Fruit fly (Drosophila melanogaster) whole organism, embryonic: ENCODE measurements around the gene CG2247.

ENCODE experiments used
- Adf1 ChIP-seq: fragments of 200-800 bp; sonication (Bioruptor generic); IDR thresholded peaks from 2 replicates; pipeline ENCODE4 v1.3.6; 2022; ENCODE audit warnings: missing biosample characterization, missing genetic modification characterization
- Antp ChIP-seq: fragments of 200-800 bp; sonication (Bioruptor generic); optimal IDR thresholded peaks from 3 replicates; lab custom pipeline; 2016; ENCODE audit warnings: missing biosample characterization, missing genetic modification characterization
- Awh ChIP-seq: fragments of 200-800 bp; sonication (Bioruptor generic); IDR thresholded peaks from 2 replicates; pipeline ENCODE4, ENCODE4 v1.3.6; 2022; ENCODE audit warnings: missing biosample characterization, missing genetic modification characterization
- B-H2 ChIP-seq: fragments of 200-800 bp; sonication (Bioruptor generic); optimal IDR thresholded peaks from 2 replicates; lab custom pipeline; 2018; ENCODE audit warnings: missing biosample characterization, mild to moderate bottlenecking, missing genetic modification characterization
- CG10147 ChIP-seq: fragments of 200-800 bp; sonication (Bioruptor generic); optimal IDR thresholded peaks from 2 replicates; lab custom pipeline; 2019; ENCODE audit warnings: missing biosample characterization, mild to moderate bottlenecking, missing genetic modification characterization, moderate library complexity
- CG12391 ChIP-seq: fragments of 200-800 bp; sonication (Bioruptor generic); optimal IDR thresholded peaks from 3 replicates; lab custom pipeline; 2018; ENCODE audit warnings: missing biosample characterization, mild to moderate bottlenecking, missing genetic modification characterization, moderate library complexity
- CG12659 ChIP-seq: fragments of 200-800 bp; sonication (Bioruptor generic); optimal IDR thresholded peaks from 3 replicates; lab custom pipeline; 2017; ENCODE audit warnings: mild to moderate bottlenecking, missing biosample characterization, missing genetic modification reagents, missing genetic modification characterization
- CG13424 ChIP-seq: fragments of 200-800 bp; sonication (Bioruptor generic); optimal IDR thresholded peaks from 2 replicates; lab custom pipeline; 2019; ENCODE audit warnings: missing biosample characterization, mild to moderate bottlenecking, missing genetic modification characterization, moderate library complexity
- CG15696 ChIP-seq: fragments of 200-800 bp; sonication (Bioruptor generic); optimal IDR thresholded peaks from 2 replicates; lab custom pipeline; 2019; ENCODE audit warnings: missing biosample characterization, mild to moderate bottlenecking, missing genetic modification characterization, moderate library complexity
- CG17385 ChIP-seq: fragments of 200-800 bp; sonication (Bioruptor generic); optimal IDR thresholded peaks from 3 replicates; lab custom pipeline; 2018; ENCODE audit warnings: missing biosample characterization, mild to moderate bottlenecking, missing genetic modification characterization
- CG17829 ChIP-seq: fragments of 200-800 bp; optimal IDR thresholded peaks from 2 replicates; lab custom pipeline; 2019; ENCODE audit warnings: missing biosample characterization, mild to moderate bottlenecking, missing genetic modification characterization, moderate library complexity
- CG31224 ChIP-seq: fragments of 200-800 bp; sonication (Bioruptor generic); IDR thresholded peaks from 2 replicates; pipeline ENCODE4 v1.3.6; 2022; ENCODE audit warnings: missing biosample characterization, missing genetic modification characterization
- CG31365 ChIP-seq: fragments of 200-800 bp; sonication (Bioruptor generic); optimal IDR thresholded peaks from 2 replicates; lab custom pipeline; 2018; ENCODE audit warnings: missing biosample characterization, mild to moderate bottlenecking, missing genetic modification characterization
- CG4617 ChIP-seq: fragments of 200-800 bp; sonication (Bioruptor generic); optimal IDR thresholded peaks from 3 replicates; lab custom pipeline; 2016; ENCODE audit warnings: missing biosample characterization, missing genetic modification characterization, borderline replicate concordance
- CG4854 ChIP-seq: fragments of 200-800 bp; sonication (Bioruptor generic); optimal IDR thresholded peaks from 2 replicates; lab custom pipeline; 2016; ENCODE audit warnings: missing biosample characterization, missing genetic modification characterization, inconsistent platforms
- CG6689 ChIP-seq: fragments of 200-800 bp; sonication (Bioruptor generic); IDR thresholded peaks from 2 replicates; pipeline ENCODE4 v1.3.6; 2022; ENCODE audit warnings: missing biosample characterization, missing genetic modification characterization
- CG8359 ChIP-seq: fragments of 200-800 bp; sonication (Bioruptor generic); optimal IDR thresholded peaks from 2 replicates; lab custom pipeline; 2017; ENCODE audit warnings: missing biosample characterization, mild to moderate bottlenecking, missing genetic modification characterization, borderline replicate concordance
- CoRest ChIP-seq: fragments of 200-800 bp; sonication (Bioruptor generic); optimal IDR thresholded peaks from 3 replicates; lab custom pipeline; 2018; ENCODE audit warnings: missing biosample characterization, mild to moderate bottlenecking, missing genetic modification characterization, moderate library complexity
- Dip3 ChIP-seq: fragments of 200-800 bp; sonication (Bioruptor generic); optimal IDR thresholded peaks from 3 replicates; lab custom pipeline; 2016; ENCODE audit warnings: missing biosample characterization, missing genetic modification characterization
- Gug ChIP-seq: fragments of 200-800 bp; sonication (Bioruptor generic); IDR thresholded peaks from 4 replicates; pipeline ENCODE4 v1.3.6; 2022; ENCODE audit warnings: missing biosample characterization, missing genetic modification characterization
- HLH3B ChIP-seq: fragments of 200-800 bp; sonication (Bioruptor generic); IDR thresholded peaks from 2 replicates; pipeline ENCODE4 v1.3.6; 2022; ENCODE audit warnings: missing biosample characterization, missing genetic modification characterization
- HLH4C ChIP-seq: fragments of 200-800 bp; sonication (Bioruptor generic); IDR thresholded peaks from 3 replicates; pipeline ENCODE4 v1.3.6; 2022; ENCODE audit warnings: missing biosample characterization, missing genetic modification characterization; ENCODE audit not compliant: partially characterized antibody
- Lpt ChIP-seq: fragments of >200 bp; optimal IDR thresholded peaks from 2 replicates; lab custom pipeline; 2018; ENCODE audit warnings: missing biosample characterization, missing genetic modification characterization
- MTF-1 ChIP-seq: fragments of 200-800 bp; sonication (Bioruptor generic); optimal IDR thresholded peaks from 2 replicates; lab custom pipeline; 2018; ENCODE audit warnings: missing biosample characterization, mild to moderate bottlenecking, missing genetic modification characterization, borderline replicate concordance
- Mes4 ChIP-seq: fragments of 200-800 bp; sonication (Bioruptor generic); optimal IDR thresholded peaks from 2 replicates; lab custom pipeline; 2016; ENCODE audit warnings: missing biosample characterization, missing genetic modification characterization
- NK7.1 ChIP-seq: fragments of 200-800 bp; sonication (Bioruptor generic); optimal IDR thresholded peaks from 3 replicates; lab custom pipeline; 2016; ENCODE audit warnings: missing biosample characterization, missing genetic modification characterization
- Neu2 ChIP-seq: fragments of 200-800 bp; sonication (Bioruptor generic); optimal IDR thresholded peaks from 3 replicates; lab custom pipeline; 2016; ENCODE audit warnings: missing biosample characterization, missing genetic modification characterization, borderline replicate concordance
- Nf-YA ChIP-seq: fragments of 200-800 bp; sonication (Bioruptor generic); IDR thresholded peaks from 2 replicates; pipeline ENCODE4 v1.3.6; 2022; ENCODE audit warnings: missing biosample characterization, missing genetic modification characterization
- Oaz ChIP-seq: fragments of 200-800 bp; sonication (Bioruptor generic); IDR thresholded peaks from 2 replicates; pipeline ENCODE4 v1.3.6; 2022; ENCODE audit warnings: missing biosample characterization, missing genetic modification characterization
- Sin3A ChIP-seq: fragments of >200 bp; optimal IDR thresholded peaks from 2 replicates; lab custom pipeline; 2018
- Stat92E ChIP-seq, 3 experiments: fragments of >200 bp in 2 of 3; fragments of 200-800 bp in 1 of 3; sonication (Bioruptor generic) in 1 of 3; optimal IDR thresholded peaks; 2 replicates each; lab custom pipeline; 2017 to 2019; ENCODE audit warnings: missing biosample characterization in 3 of 3, missing genetic modification characterization in 3 of 3, mild to moderate bottlenecking in 1 of 3, moderate library complexity in 1 of 3
- al ChIP-seq: fragments of 200-800 bp; sonication (Bioruptor generic); IDR thresholded peaks from 2 replicates; pipeline ENCODE4 v1.3.6; 2022; ENCODE audit warnings: missing biosample characterization, missing genetic modification characterization
- bsh ChIP-seq, 2 experiments: fragments of 200-800 bp; sonication (Bioruptor generic); optimal IDR thresholded peaks; 2 replicates each; lab custom pipeline; 2017 to 2018; ENCODE audit warnings: mild to moderate bottlenecking in 2 of 2, missing biosample characterization in 2 of 2, missing genetic modification characterization in 2 of 2, moderate library complexity in 1 of 2
- cwo ChIP-seq: fragments of 200-800 bp; sonication (Bioruptor generic); optimal IDR thresholded peaks from 3 replicates; lab custom pipeline; 2017; ENCODE audit warnings: missing biosample characterization, missing genetic modification characterization, mild to moderate bottlenecking, moderate library complexity, missing genetic modification reagents
- danr ChIP-seq: fragments of 200-800 bp; sonication (Bioruptor generic); IDR thresholded peaks from 2 replicates; pipeline ENCODE4 v1.3.6; 2022; ENCODE audit warnings: missing biosample characterization, missing genetic modification characterization
- eyg ChIP-seq: fragments of 200-800 bp; sonication (Bioruptor generic); optimal IDR thresholded peaks from 3 replicates; lab custom pipeline; 2016; ENCODE audit warnings: missing biosample characterization, missing genetic modification characterization
- fd102C ChIP-seq: fragments of 200-800 bp; sonication (Bioruptor generic); optimal IDR thresholded peaks from 2 replicates; lab custom pipeline; 2018; ENCODE audit warnings: missing biosample characterization, mild to moderate bottlenecking, missing genetic modification characterization, moderate library complexity
- her ChIP-seq: fragments of 200-800 bp; sonication (Bioruptor generic); optimal IDR thresholded peaks from 2 replicates; lab custom pipeline; 2016; ENCODE audit warnings: missing biosample characterization, missing genetic modification characterization
- jigr1 ChIP-seq: fragments of 200-800 bp; sonication (Bioruptor generic); IDR thresholded peaks from 3 replicates; pipeline ENCODE4 v1.3.6; 2022; ENCODE audit warnings: missing biosample characterization, missing genetic modification characterization
- ken ChIP-seq: fragments of 200-800 bp; sonication (Bioruptor generic); IDR thresholded peaks from 3 replicates; pipeline ENCODE4 v1.3.6; 2022; ENCODE audit warnings: missing biosample characterization, missing genetic modification characterization
- pros ChIP-seq: fragments of 200-800 bp; sonication (Bioruptor generic); optimal IDR thresholded peaks from 3 replicates; lab custom pipeline; 2019; ENCODE audit warnings: missing biosample characterization, mild to moderate bottlenecking, missing genetic modification characterization, moderate library complexity
- sim ChIP-seq: fragments of 200-800 bp; sonication (Bioruptor generic); IDR thresholded peaks from 2 replicates; pipeline ENCODE4 v1.3.6; 2022; ENCODE audit warnings: missing biosample characterization, missing genetic modification characterization
- sisA ChIP-seq: fragments of 200-800 bp; sonication (Bioruptor generic); IDR thresholded peaks from 2 replicates; pipeline ENCODE4 v1.3.6; 2022; ENCODE audit warnings: missing biosample characterization, missing genetic modification characterization
- slbo ChIP-seq: fragments of 200-800 bp; sonication (Bioruptor generic); IDR thresholded peaks from 2 replicates; pipeline ENCODE4 v1.3.6; 2022; ENCODE audit warnings: missing biosample characterization, missing genetic modification characterization
- so ChIP-seq: fragments of 200-800 bp; sonication (Bioruptor generic); IDR thresholded peaks from 3 replicates; pipeline ENCODE4 v1.3.6; 2022; ENCODE audit warnings: missing biosample characterization, missing genetic modification characterization
- twi ChIP-seq: fragments of 200-800 bp; optimal IDR thresholded peaks from 2 replicates; lab custom pipeline; 2019; ENCODE audit warnings: missing biosample characterization, mild to moderate bottlenecking, missing genetic modification characterization, moderate library complexity
- vvl ChIP-seq: fragments of 200-800 bp; sonication (Bioruptor generic); IDR thresholded peaks from 2 replicates; pipeline ENCODE4 v1.3.6; 2022; ENCODE audit warnings: missing biosample characterization, missing genetic modification characterization
- zen2 ChIP-seq: fragments of 200-800 bp; sonication (Bioruptor generic); IDR thresholded peaks from 3 replicates; pipeline ENCODE4 v1.3.6; 2022; ENCODE audit warnings: missing biosample characterization, missing genetic modification characterization; ENCODE audit not compliant: partially characterized antibody
- zfh2 ChIP-seq: fragments of 200-800 bp; sonication (Bioruptor generic); optimal IDR thresholded peaks from 2 replicates; lab custom pipeline; 2016; ENCODE audit warnings: missing biosample characterization, missing genetic modification characterization

CG2247 gene

dm6 chrX:11622649-11623425 lies 11.4 kb upstream of the CG2247 start (continued):
- TF ChIP-seq CG4617 (GFP tag; lab: Kevin White, UChicago): no peak
- TF ChIP-seq NK7.1 (GFP tag; lab: Kevin White, UChicago): peak; percentile 70
- TF ChIP-seq CG12659 (GFP tag; lab: Kevin White, UChicago): peak; percentile 74
- peak; percentile 7 for TF ChIP-seq CG8359
- peak; percentile 71 for TF ChIP-seq CG4854
- TF ChIP-seq Nf-YA (GFP tag; lab: Robert Waterston, UW): peak; percentile 7; the same call in 1 of the 2 replicates
- no peak for TF ChIP-seq Antp (GFP tag; lab: Kevin White, UChicago)
- peak; percentile 82 for TF ChIP-seq vvl (GFP tag; lab: Robert Waterston, UW)
- no peak for TF ChIP-seq Neu2 (GFP tag; lab: Kevin White, UChicago)
- peak; percentile 63 to 93 for TF ChIP-seq bsh (GFP tag; optimal IDR thresholded peaks at IDR 0.05; lab: Kevin White, UChicago)
- TF ChIP-seq CG10147 (GFP tag; lab: Kevin White, UChicago): peak; percentile 75
- TF ChIP-seq Sin3A (lab: Kevin White, UChicago): no peak
- peak; percentile 66 for TF ChIP-seq CG31224 (GFP tag; lab: Robert Waterston, UW)
- TF ChIP-seq CG13424 (tag; lab: Kevin White, UChicago): peak; percentile 82
- TF ChIP-seq jigr1 (GFP tag; lab: Robert Waterston, UW): no peak
- TF ChIP-seq sim (GFP tag; lab: Robert Waterston, UW): peak; percentile 51; the same call in 1 of the 2 replicates
- TF ChIP-seq HLH4C (GFP tag; lab: Robert Waterston, UW): no peak
- TF ChIP-seq zfh2 (GFP tag; lab: Kevin White, UChicago): peak; percentile 73
- TF ChIP-seq cwo (GFP tag; lab: Kevin White, UChicago): peak; percentile 59
- peak; percentile 79 for TF ChIP-seq HLH3B (GFP tag; lab: Robert Waterston, UW)
- TF ChIP-seq twi (tag; lab: Kevin White, UChicago): no peak
- peak; percentile 84 for TF ChIP-seq Awh (GFP tag; lab: Robert Waterston, UW)
- peak; percentile 80 for TF ChIP-seq Dip3
- TF ChIP-seq al (GFP tag; lab: Robert Waterston, UW): peak; percentile 67
- peak; percentile 38; the same call in 1 of the 2 replicates for TF ChIP-seq danr
- peak; percentile 76 for TF ChIP-seq CG12391 (tag; lab: Kevin White, UChicago)
- TF ChIP-seq Stat92E (GFP tag; optimal IDR thresholded peaks at IDR 0.05; lab: Kevin White, UChicago): no peak
- peak; percentile 42 for TF ChIP-seq CG31365
- TF ChIP-seq Adf1 (GFP tag; lab: Robert Waterston, UW): no peak
- TF ChIP-seq zen2 (GFP tag; lab: Robert Waterston, UW): no peak
- TF ChIP-seq her (GFP tag; lab: Kevin White, UChicago): peak; percentile 81
- peak; percentile 61 for TF ChIP-seq Mes4
- peak; percentile 83 for TF ChIP-seq Oaz (GFP tag; lab: Robert Waterston, UW)
- TF ChIP-seq MTF-1 (GFP tag; lab: Kevin White, UChicago): peak; percentile 56
- no peak for TF ChIP-seq Lpt (GFP tag; lab: Kevin White, UChicago)
- peak; percentile 77 for TF ChIP-seq sisA (GFP tag; lab: Robert Waterston, UW)
- no peak for TF ChIP-seq CG15696 (tag; lab: Kevin White, UChicago)
- peak; percentile 54 for TF ChIP-seq CG17829
- TF ChIP-seq ken (GFP tag; lab: Robert Waterston, UW): peak; percentile 45; the same call in 1 of the 3 replicates
- peak; percentile 71 for TF ChIP-seq CG17385
- TF ChIP-seq Gug (GFP tag; lab: Robert Waterston, UW): peak; percentile 54; the same call in 2 of the 4 replicates
- peak; percentile 3 for TF ChIP-seq B-H2 (GFP tag; lab: Kevin White, UChicago)
- peak; percentile 78 for TF ChIP-seq CG6689 (GFP tag; lab: Robert Waterston, UW)
- TF ChIP-seq pros (GFP tag; lab: Kevin White, UChicago): no peak
- TF ChIP-seq eyg: peak; percentile 60
- TF ChIP-seq CoRest: peak; percentile 73
- TF ChIP-seq fd102C (GFP tag; lab: Kevin White, UChicago): no peak
- TF ChIP-seq slbo (GFP tag; lab: Robert Waterston, UW): peak; percentile 90
- peak; percentile 65; the same call in 2 of the 3 replicates for TF ChIP-seq so (GFP tag; lab: Robert Waterston, UW)
